Worm (Caenorhabditis elegans) whole organism, late embryonic: ENCODE measurements around the gene aaim-1.

Source experiments
- K02D7.2 ChIP-seq: sonication (generic microtip); optimal IDR thresholded peaks from 2 replicates; lab custom pipeline; 2017; ENCODE audit warnings: mild to moderate bottlenecking, missing genetic modification characterization, missing compliant biosample characterization
- K09A11.1 ChIP-seq: sonication (generic microtip); optimal IDR thresholded peaks from 2 replicates; lab custom pipeline; 2017; ENCODE audit warnings: antibody characterized with exemption, mild to moderate bottlenecking, missing genetic modification characterization, missing compliant biosample characterization; ENCODE audit not compliant: insufficient read depth
- T23F11.4 ChIP-seq: fragments of 200-800 bp; sonication (Bioruptor generic); optimal IDR thresholded peaks from 2 replicates; lab custom pipeline; 2018; ENCODE audit warnings: mild to moderate bottlenecking, missing genetic modification characterization, missing compliant biosample characterization
- ahr-1 ChIP-seq: sonication (generic microtip); optimal IDR thresholded peaks from 2 replicates; lab custom pipeline; 2016; ENCODE audit warnings: missing genetic modification characterization, missing compliant biosample characterization
- ceh-18 ChIP-seq: sonication (generic microtip); optimal IDR thresholded peaks from 2 replicates; lab custom pipeline; 2016; ENCODE audit warnings: missing genetic modification characterization, missing compliant biosample characterization
- ceh-24 ChIP-seq: sonication (generic microtip); optimal IDR thresholded peaks from 2 replicates; lab custom pipeline; 2016; ENCODE audit warnings: mild to moderate bottlenecking, missing genetic modification characterization, missing compliant biosample characterization
- ceh-30 ChIP-seq: fragments of 150-350 bp; optimal IDR thresholded peaks from 2 replicates; lab custom pipeline; 2014; ENCODE audit warnings: missing biosample characterization, missing genetic modification characterization
- ceh-34 ChIP-seq: sonication (generic microtip); optimal IDR thresholded peaks from 2 replicates; lab custom pipeline; 2016; ENCODE audit warnings: mild to moderate bottlenecking, missing genetic modification characterization, missing compliant biosample characterization
- ceh-48 ChIP-seq: sonication (generic microtip); optimal IDR thresholded peaks from 2 replicates; lab custom pipeline; 2016; ENCODE audit warnings: missing genetic modification characterization, inconsistent platforms, missing compliant biosample characterization
- ceh-9 ChIP-seq: sonication (generic microtip); optimal IDR thresholded peaks from 2 replicates; lab custom pipeline; 2016; ENCODE audit warnings: mild to moderate bottlenecking, missing genetic modification characterization, inconsistent platforms, missing compliant biosample characterization
- che-1 ChIP-seq: sonication (generic microtip); optimal IDR thresholded peaks from 2 replicates; lab custom pipeline; 2016; ENCODE audit warnings: mild to moderate bottlenecking, missing genetic modification characterization, missing compliant biosample characterization
- ets-4 ChIP-seq: sonication (generic microtip); optimal IDR thresholded peaks from 2 replicates; lab custom pipeline; 2016; ENCODE audit warnings: missing genetic modification characterization, missing compliant biosample characterization
- fax-1 ChIP-seq: sonication (generic microtip); optimal IDR thresholded peaks from 2 replicates; lab custom pipeline; 2016; ENCODE audit warnings: missing genotype, missing genetic modification characterization, missing compliant biosample characterization
- fkh-10 ChIP-seq: fragments of 150-350 bp; optimal IDR thresholded peaks from 2 replicates; lab custom pipeline; 2014; ENCODE audit warnings: missing biosample characterization, missing genetic modification reagents, missing genetic modification characterization
- hlh-13 ChIP-seq: fragments of 200-800 bp; sonication (Bioruptor generic); optimal IDR thresholded peaks from 2 replicates; lab custom pipeline; 2018; ENCODE audit warnings: mild to moderate bottlenecking, missing genetic modification characterization, missing compliant biosample characterization
- hlh-6 ChIP-seq: sonication (generic microtip); optimal IDR thresholded peaks from 2 replicates; lab custom pipeline; 2016; ENCODE audit warnings: missing genotype, missing genetic modification characterization, missing compliant biosample characterization
- hlh-8 ChIP-seq: sonication (generic microtip); optimal IDR thresholded peaks from 2 replicates; lab custom pipeline; 2016; ENCODE audit warnings: missing genotype, missing genetic modification characterization, missing compliant biosample characterization
- lin-11 ChIP-seq: fragments of 200-800 bp; sonication (Bioruptor generic); optimal IDR thresholded peaks from 2 replicates; lab custom pipeline; 2018; ENCODE audit warnings: mild to moderate bottlenecking, missing genetic modification characterization, missing compliant biosample characterization
- madf-2 ChIP-seq: sonication (generic microtip); optimal IDR thresholded peaks from 2 replicates; lab custom pipeline; 2017; ENCODE audit warnings: missing genetic modification characterization, missing compliant biosample characterization
- nfya-1 ChIP-seq: sonication (generic microtip); optimal IDR thresholded peaks from 2 replicates; lab custom pipeline; 2017; ENCODE audit warnings: missing genetic modification characterization, mild to moderate bottlenecking, missing compliant biosample characterization, antibody characterized with exemption, moderate library complexity
- nhr-11 ChIP-seq: fragments of 150-350 bp; optimal IDR thresholded peaks from 2 replicates; lab custom pipeline; 2014; ENCODE audit warnings: missing biosample characterization, missing genetic modification characterization
- nhr-232 ChIP-seq: sonication (generic microtip); optimal IDR thresholded peaks from 2 replicates; lab custom pipeline; 2016; ENCODE audit warnings: missing genetic modification characterization, missing compliant biosample characterization
- npax-4 ChIP-seq: sonication (generic microtip); optimal IDR thresholded peaks from 2 replicates; lab custom pipeline; 2016; ENCODE audit warnings: missing genetic modification characterization, missing compliant biosample characterization
- pha-2 ChIP-seq: sonication (generic microtip); optimal IDR thresholded peaks from 2 replicates; lab custom pipeline; 2017; ENCODE audit warnings: mild to moderate bottlenecking, missing genetic modification characterization, missing compliant biosample characterization
- pha-4 ChIP-seq: fragments of 150-350 bp; optimal IDR thresholded peaks from 2 replicates; lab custom pipeline; 2018; ENCODE audit warnings: missing biosample characterization, missing genetic modification reagents, missing genetic modification characterization
- pqm-1 ChIP-seq: sonication (generic microtip); optimal IDR thresholded peaks from 2 replicates; lab custom pipeline; 2016; ENCODE audit warnings: missing genetic modification characterization, missing compliant biosample characterization
- ref-2 ChIP-seq: sonication (generic microtip); optimal IDR thresholded peaks from 2 replicates; lab custom pipeline; 2016; ENCODE audit warnings: missing genetic modification characterization, missing compliant biosample characterization
- rnt-1 ChIP-seq: sonication (generic microtip); optimal IDR thresholded peaks from 2 replicates; lab custom pipeline; 2016; ENCODE audit warnings: missing genetic modification characterization, missing compliant biosample characterization
- sdc-2 ChIP-seq: sonication (generic microtip); optimal IDR thresholded peaks from 2 replicates; lab custom pipeline; 2016; ENCODE audit warnings: missing genotype, missing genetic modification characterization, missing compliant biosample characterization
- sox-2 ChIP-seq: fragments of 200-800 bp; sonication (Bioruptor generic); IDR thresholded peaks from 2 replicates; pipeline ENCODE4 v1.3.6; 2022; ENCODE audit warnings: missing genetic modification reagents, missing genetic modification characterization, missing compliant biosample characterization
- sox-4 ChIP-seq: sonication (generic microtip); optimal IDR thresholded peaks from 2 replicates; lab custom pipeline; 2017; ENCODE audit warnings: mild to moderate bottlenecking, missing genetic modification characterization, inconsistent platforms, missing compliant biosample characterization
- unc-3 ChIP-seq, 2 experiments: fragments of 200-800 bp in 1 of 2; sonication (Bioruptor generic) in 1 of 2; sonication (generic microtip) in 1 of 2; conservative IDR thresholded peaks in 1 of 2; optimal IDR thresholded peaks in 1 of 2; 2 replicates each; pipeline versions ENCODE4 v1.3.6 to Lab custom; 2016 to 2022; ENCODE audit warnings: missing compliant biosample characterization in 2 of 2, missing genetic modification characterization in 2 of 2, missing genetic modification reagents in 1 of 2
- unc-55 ChIP-seq: sonication (generic microtip); optimal IDR thresholded peaks from 2 replicates; lab custom pipeline; 2017; ENCODE audit warnings: missing biosample characterization, missing genetic modification reagents, missing genetic modification characterization
- unc-86 ChIP-seq: sonication (generic microtip); optimal IDR thresholded peaks from 2 replicates; lab custom pipeline; 2016; ENCODE audit warnings: missing genetic modification characterization, missing compliant biosample characterization
- zip-5 ChIP-seq: sonication (generic microtip); optimal IDR thresholded peaks from 2 replicates; lab custom pipeline; 2016; ENCODE audit warnings: missing genetic modification characterization, missing compliant biosample characterization

aaim-1 gene

ce11 chrX:6593178-6593786 lies 31.1 kb upstream of the aaim-1 start (continued):
- peak; percentile 84 for TF ChIP-seq sox-4

- TF ChIP-seq rnt-1 (tag; lab: Kevin White, UChicago) (peak; percentile 59), unc-55 (GFP tag; lab: Kevin White, UChicago) (peak; percentile 42), sdc-2 (tag; lab: Kevin White, UChicago) (no peak), ceh-18 (tag; lab: Kevin White, UChicago) (peak; percentile 76), madf-2 (tag; lab: Kevin White, UChicago) (no peak)
Measured at ce11 chrX:6591674-6592073, 29.4 kb upstream of the aaim-1 start.

ce11 chrX:6588495-6588894 lies 26.3 kb upstream of the aaim-1 start, which contains the start of gene fbxl-4:
Gene fbxl-4, plus strand, starts transcription at chrX:6588795.
- TF ChIP-seq pqm-1 (tag; lab: Kevin White, UChicago) (no peak), T23F11.4 (GFP tag; lab: Kevin White, UChicago) (no peak), pha-2 (no peak), ceh-30 (tag; lab: Kevin White, UChicago) (no peak), ceh-34 (tag; lab: Kevin White, UChicago) (no peak), ceh-9 (tag; lab: Kevin White, UChicago) (no peak), ceh-24 (tag; lab: Kevin White, UChicago) (no peak), zip-5 (tag; lab: Kevin White, UChicago) (no peak)
- TF ChIP-seq, all 69 proteins: peak for 0

ce11 chrX:6583385-6583784 lies 21.2 kb upstream of the aaim-1 start:
- no peak for TF ChIP-seq sdc-2 (tag; lab: Kevin White, UChicago)
- no peak for TF ChIP-seq hlh-8
- TF ChIP-seq ets-4 (tag; lab: Kevin White, UChicago), result no peak
- no peak for TF ChIP-seq sox-2
- TF ChIP-seq ceh-9 (tag; lab: Kevin White, UChicago), result no peak
- no peak for TF ChIP-seq pha-4 (tag; lab: Kevin White, UChicago)
- TF ChIP-seq K02D7.2, result no peak
- TF ChIP-seq ref-2 (tag; lab: Kevin White, UChicago), result no peak
- no peak for TF ChIP-seq nhr-11
- no peak for TF ChIP-seq che-1 (tag; lab: Kevin White, UChicago)
- TF ChIP-seq hlh-6 (tag; lab: Kevin White, UChicago), result no peak
- no peak for TF ChIP-seq pqm-1 (tag; lab: Kevin White, UChicago)

- TF ChIP-seq npax-4 (no peak), pha-2 (no peak), pha-4 (tag; lab: Kevin White, UChicago) (no peak), K09A11.1 (no peak), fax-1 (tag; lab: Kevin White, UChicago) (no peak), unc-3 (GFP tag; conservative IDR thresholded peaks at IDR 0.05; lab: Robert Waterston, UW) (no peak), unc-3 (tag; optimal IDR thresholded peaks at IDR 0.05; lab: Kevin White, UChicago) (no peak), ceh-48 (tag; lab: Kevin White, UChicago) (no peak), nhr-232 (tag; lab: Kevin White, UChicago) (no peak), lin-11 (tag; lab: Kevin White, UChicago) (no peak), unc-86 (no peak), nfya-1 (no peak)
Measured at ce11 chrX:6575992-6576391, 13.8 kb upstream of the aaim-1 start.

ce11 chrX:6572987-6573386 lies 10.8 kb upstream of the aaim-1 start:
- TF ChIP-seq hlh-8, result no peak
- no peak for TF ChIP-seq nfya-1
- TF ChIP-seq T23F11.4 (GFP tag; lab: Kevin White, UChicago), result no peak
- no peak for TF ChIP-seq hlh-13
- TF ChIP-seq che-1 (tag; lab: Kevin White, UChicago), result no peak
- no peak for TF ChIP-seq ahr-1 (tag; lab: Kevin White, UChicago)
- no peak for TF ChIP-seq sdc-2 (tag; lab: Kevin White, UChicago)
- TF ChIP-seq fkh-10 (GFP tag; lab: Kevin White, UChicago), result no peak
- no peak for TF ChIP-seq pha-4 (tag; lab: Kevin White, UChicago)
